Fruit fly (Drosophila melanogaster) whole organism, embryonic: ENCODE results near the gene awd.

Source experiments
- Atf-2 ChIP-seq: fragments of 200-800 bp; sonication (Bioruptor generic); optimal IDR thresholded peaks from 2 replicates; lab custom pipeline; 2016; ENCODE audit warnings: missing biosample characterization, missing genetic modification characterization
- Atf6 ChIP-seq: fragments of 200-800 bp; sonication (Bioruptor generic); IDR thresholded peaks from 2 replicates; pipeline ENCODE4 v1.3.6; 2022; ENCODE audit warnings: missing biosample characterization, missing genetic modification characterization
- B-H2 ChIP-seq: fragments of 200-800 bp; sonication (Bioruptor generic); optimal IDR thresholded peaks from 2 replicates; lab custom pipeline; 2018; ENCODE audit warnings: missing biosample characterization, mild to moderate bottlenecking, missing genetic modification characterization
- CG10267 ChIP-seq: fragments of 200-800 bp; sonication (Bioruptor generic); optimal IDR thresholded peaks from 2 replicates; lab custom pipeline; 2018; ENCODE audit warnings: missing biosample characterization, mild to moderate bottlenecking, missing genetic modification characterization, moderate library complexity
- CG11560 ChIP-seq: fragments of 200-800 bp; sonication (Bioruptor generic); IDR thresholded peaks from 3 replicates; pipeline ENCODE4 v1.3.6; 2022; ENCODE audit warnings: missing biosample characterization, missing genetic modification characterization
- CG11695 ChIP-seq: fragments of 200-800 bp; sonication (Bioruptor generic); IDR thresholded peaks from 3 replicates; pipeline ENCODE4 v1.3.6; 2022; ENCODE audit warnings: missing biosample characterization, missing genetic modification characterization
- CG12236 ChIP-seq: fragments of 200-800 bp; sonication (Bioruptor generic); optimal IDR thresholded peaks from 2 replicates; lab custom pipeline; 2016; ENCODE audit warnings: missing biosample characterization, missing genetic modification characterization
- CG1233 ChIP-seq: fragments of 200-800 bp; sonication (Bioruptor generic); optimal IDR thresholded peaks from 4 replicates; lab custom pipeline; 2018; ENCODE audit warnings: missing biosample characterization, mild to moderate bottlenecking, missing genetic modification characterization
- CG14860 ChIP-seq: fragments of 200-800 bp; sonication (Bioruptor generic); IDR thresholded peaks from 3 replicates; pipeline ENCODE4 v1.3.6; 2022; ENCODE audit warnings: missing biosample characterization, missing genetic modification characterization; ENCODE audit not compliant: partially characterized antibody
- CG15073 ChIP-seq: fragments of 200-800 bp; sonication (Bioruptor generic); optimal IDR thresholded peaks from 2 replicates; lab custom pipeline; 2016; ENCODE audit warnings: missing biosample characterization, missing genetic modification characterization
- CG18619 ChIP-seq: fragments of 200-800 bp; sonication (Bioruptor generic); optimal IDR thresholded peaks from 3 replicates; lab custom pipeline; 2017; ENCODE audit warnings: missing biosample characterization, mild to moderate bottlenecking, missing genetic modification characterization
- CG18764 ChIP-seq: fragments of 200-800 bp; sonication (Bioruptor generic); optimal IDR thresholded peaks from 3 replicates; lab custom pipeline; 2016; ENCODE audit warnings: missing biosample characterization, missing genetic modification characterization
- CG2116 ChIP-seq: fragments of 200-800 bp; sonication (Bioruptor generic); optimal IDR thresholded peaks from 3 replicates; lab custom pipeline; 2018; ENCODE audit warnings: missing biosample characterization, mild to moderate bottlenecking, missing genetic modification characterization
- CG2120 ChIP-seq: fragments of 200-800 bp; sonication (Bioruptor generic); optimal IDR thresholded peaks from 3 replicates; lab custom pipeline; 2016; ENCODE audit warnings: missing biosample characterization, missing genetic modification characterization
- CG30020 ChIP-seq: fragments of 200-800 bp; optimal IDR thresholded peaks from 2 replicates; lab custom pipeline; 2019; ENCODE audit warnings: missing biosample characterization, mild to moderate bottlenecking, missing genetic modification characterization, moderate library complexity
- CG3163 ChIP-seq: fragments of 200-800 bp; sonication (Bioruptor generic); optimal IDR thresholded peaks from 3 replicates; lab custom pipeline; 2016; ENCODE audit warnings: missing biosample characterization, missing genetic modification characterization
- CG33557 ChIP-seq: fragments of 200-800 bp; sonication (Bioruptor generic); optimal IDR thresholded peaks from 2 replicates; lab custom pipeline; 2019; ENCODE audit warnings: missing biosample characterization, mild to moderate bottlenecking, missing genetic modification characterization, moderate library complexity
- CG4404 ChIP-seq: fragments of 200-800 bp; sonication (Bioruptor generic); IDR thresholded peaks from 2 replicates; pipeline ENCODE4 v1.3.6; 2022; ENCODE audit warnings: missing biosample characterization, missing genetic modification characterization
- CG4820 ChIP-seq: fragments of 200-800 bp; sonication (Bioruptor generic); optimal IDR thresholded peaks from 3 replicates; lab custom pipeline; 2016; ENCODE audit warnings: missing biosample characterization, missing genetic modification characterization
- CG5953 ChIP-seq: fragments of 200-800 bp; sonication (Bioruptor generic); IDR thresholded peaks from 2 replicates; pipeline ENCODE4 v1.3.6; 2022; ENCODE audit warnings: missing biosample characterization, missing genetic modification characterization
- CG8944 ChIP-seq: fragments of 200-800 bp; sonication (Bioruptor generic); optimal IDR thresholded peaks from 3 replicates; lab custom pipeline; 2016; ENCODE audit warnings: missing biosample characterization, missing genetic modification characterization
- D19A ChIP-seq: fragments of 200-800 bp; optimal IDR thresholded peaks from 3 replicates; lab custom pipeline; 2019; ENCODE audit warnings: missing biosample characterization, mild to moderate bottlenecking, missing genetic modification characterization, moderate library complexity
- Dbx ChIP-seq: fragments of 200-800 bp; sonication (Bioruptor generic); IDR thresholded peaks from 3 replicates; pipeline ENCODE4 v1.3.6; 2022; ENCODE audit warnings: missing biosample characterization, missing genetic modification characterization
- Dip2 ChIP-seq: fragments of 200-800 bp; sonication (Bioruptor generic); IDR thresholded peaks from 2 replicates; pipeline ENCODE4 v1.3.6; 2022; ENCODE audit warnings: missing biosample characterization, missing genetic modification characterization
- Dref ChIP-seq: fragments of 200-800 bp; sonication (Bioruptor generic); IDR thresholded peaks from 2 replicates; pipeline ENCODE4 v1.3.6; 2022; ENCODE audit warnings: missing biosample characterization, missing genetic modification characterization
- E2f1 ChIP-seq: fragments of 200-800 bp; sonication (Bioruptor generic); IDR thresholded peaks from 2 replicates; pipeline ENCODE4 v1.3.6; 2022; ENCODE audit warnings: missing biosample characterization, missing genetic modification characterization
- Fer1 ChIP-seq: fragments of 200-800 bp; sonication (Bioruptor generic); optimal IDR thresholded peaks from 2 replicates; lab custom pipeline; 2017; ENCODE audit warnings: missing biosample characterization, mild to moderate bottlenecking, missing genetic modification characterization
- H15 ChIP-seq: fragments of 200-800 bp; sonication (Bioruptor generic); IDR thresholded peaks from 3 replicates; pipeline ENCODE4 v1.3.6; 2022; ENCODE audit warnings: missing biosample characterization, missing genetic modification characterization
- HmgZ ChIP-seq: fragments of 200-800 bp; sonication (Bioruptor generic); optimal IDR thresholded peaks from 2 replicates; lab custom pipeline; 2018; ENCODE audit warnings: missing biosample characterization, mild to moderate bottlenecking, missing genetic modification characterization
- Lpt ChIP-seq: fragments of >200 bp; optimal IDR thresholded peaks from 2 replicates; lab custom pipeline; 2018; ENCODE audit warnings: missing biosample characterization, missing genetic modification characterization
- bcd ChIP-seq: fragments of 200-800 bp; sonication (Bioruptor generic); optimal IDR thresholded peaks from 2 replicates; lab custom pipeline; 2017; ENCODE audit warnings: missing biosample characterization, mild to moderate bottlenecking, missing genetic modification characterization
- chinmo ChIP-seq: fragments of 200-800 bp; sonication (Bioruptor generic); IDR thresholded peaks from 4 replicates; pipeline ENCODE4 v1.3.6; 2022; ENCODE audit warnings: missing biosample characterization, missing genetic modification characterization; ENCODE audit not compliant: partially characterized antibody
- cwo ChIP-seq: fragments of 200-800 bp; sonication (Bioruptor generic); optimal IDR thresholded peaks from 3 replicates; lab custom pipeline; 2017; ENCODE audit warnings: missing biosample characterization, missing genetic modification characterization, mild to moderate bottlenecking, moderate library complexity, missing genetic modification reagents
- danr ChIP-seq: fragments of 200-800 bp; sonication (Bioruptor generic); IDR thresholded peaks from 2 replicates; pipeline ENCODE4 v1.3.6; 2022; ENCODE audit warnings: missing biosample characterization, missing genetic modification characterization
- disco-r ChIP-seq: fragments of 200-800 bp; sonication (Bioruptor generic); optimal IDR thresholded peaks from 2 replicates; lab custom pipeline; 2016; ENCODE audit warnings: missing biosample characterization, missing genetic modification characterization
- gce ChIP-seq: fragments of 200-800 bp; sonication (Bioruptor generic); IDR thresholded peaks from 3 replicates; pipeline ENCODE4 v1.3.6; 2022; ENCODE audit warnings: missing biosample characterization, missing genetic modification characterization
- kay ChIP-seq: fragments of 200-800 bp; sonication (Bioruptor generic); optimal IDR thresholded peaks from 2 replicates; lab custom pipeline; 2016; ENCODE audit warnings: missing biosample characterization, missing genetic modification characterization
- oc ChIP-seq: fragments of 200-800 bp; sonication (Bioruptor generic); optimal IDR thresholded peaks from 2 replicates; lab custom pipeline; 2018; ENCODE audit warnings: missing biosample characterization, mild to moderate bottlenecking, missing genetic modification characterization, moderate library complexity
- onecut ChIP-seq: fragments of 200-800 bp; sonication (Bioruptor generic); IDR thresholded peaks from 2 replicates; pipeline ENCODE4 v1.3.6; 2022; ENCODE audit warnings: missing biosample characterization, missing genetic modification characterization
- pita ChIP-seq: fragments of 200-800 bp; sonication (Bioruptor generic); optimal IDR thresholded peaks from 2 replicates; lab custom pipeline; 2017; ENCODE audit warnings: missing biosample characterization, mild to moderate bottlenecking, missing genetic modification characterization
- pnt ChIP-seq: fragments of 200-800 bp; sonication (Bioruptor generic); optimal IDR thresholded peaks from 3 replicates; lab custom pipeline; 2016; ENCODE audit warnings: missing biosample characterization, missing genetic modification characterization
- repo ChIP-seq: fragments of 200-800 bp; sonication (Bioruptor generic); optimal IDR thresholded peaks from 2 replicates; lab custom pipeline; 2016; ENCODE audit warnings: missing biosample characterization, missing genetic modification characterization
- scrt ChIP-seq: fragments of 200-800 bp; sonication (Bioruptor generic); optimal IDR thresholded peaks from 2 replicates; lab custom pipeline; 2018; ENCODE audit warnings: missing biosample characterization, mild to moderate bottlenecking, missing genetic modification characterization, moderate library complexity
- slbo ChIP-seq: fragments of 200-800 bp; sonication (Bioruptor generic); IDR thresholded peaks from 2 replicates; pipeline ENCODE4 v1.3.6; 2022; ENCODE audit warnings: missing biosample characterization, missing genetic modification characterization
- slou ChIP-seq: fragments of 200-800 bp; sonication (Bioruptor generic); optimal IDR thresholded peaks from 3 replicates; lab custom pipeline; 2016; ENCODE audit warnings: missing biosample characterization, missing genetic modification characterization
- tgo ChIP-seq: fragments of 200-800 bp; sonication (Bioruptor generic); IDR thresholded peaks from 3 replicates; pipeline ENCODE4 v1.3.6; 2022; ENCODE audit warnings: missing biosample characterization, missing genetic modification characterization
- trh ChIP-seq: fragments of 200-800 bp; sonication (Bioruptor generic); optimal IDR thresholded peaks from 2 replicates; lab custom pipeline; 2016; ENCODE audit warnings: missing biosample characterization, missing genetic modification characterization
- twi ChIP-seq: fragments of 200-800 bp; optimal IDR thresholded peaks from 2 replicates; lab custom pipeline; 2019; ENCODE audit warnings: missing biosample characterization, mild to moderate bottlenecking, missing genetic modification characterization, moderate library complexity
- vnd ChIP-seq: fragments of 200-800 bp; sonication (Bioruptor generic); IDR thresholded peaks from 3 replicates; pipeline ENCODE4 v1.3.6; 2022; ENCODE audit warnings: missing biosample characterization, missing genetic modification characterization; ENCODE audit not compliant: partially characterized antibody
- wek ChIP-seq: fragments of 200-800 bp; sonication (Bioruptor generic); optimal IDR thresholded peaks from 3 replicates; lab custom pipeline; 2018; ENCODE audit warnings: missing biosample characterization, mild to moderate bottlenecking, missing genetic modification characterization, moderate library complexity
- zf30C ChIP-seq: fragments of 200-800 bp; sonication (Bioruptor generic); optimal IDR thresholded peaks from 3 replicates; lab custom pipeline; 2018; ENCODE audit warnings: missing biosample characterization, mild to moderate bottlenecking, missing genetic modification characterization

Gene awd

dm6 chr3R:31744044-31744652 is 1.7 kb downstream of the awd start, which contains the start of gene CG1896 (continued):
- TF ChIP-seq pita (no peak), oc (tag; lab: Kevin White, UChicago) (peak; percentile 1), slbo (GFP tag; lab: Robert Waterston, UW) (peak; percentile 57; the same call in 1 of the 2 replicates), D19A (peak; percentile 87), CG12236 (GFP tag; lab: Kevin White, UChicago) (no peak), Dref (no peak), bcd (GFP tag; lab: Kevin White, UChicago) (peak; percentile 7), onecut (GFP tag; lab: Robert Waterston, UW) (0 out of 2 replicates have a peak, but pooled peaks have one; percentile 16), CG15073 (GFP tag; lab: Kevin White, UChicago) (no peak), CG5953 (no peak), slou (GFP tag; lab: Kevin White, UChicago) (no peak), Atf6 (GFP tag; lab: Robert Waterston, UW) (no peak), H15 (peak; percentile 13; the same call in 1 of the 3 replicates), Dip2 (no peak), CG30020 (tag; lab: Kevin White, UChicago) (no peak), CG1233 (GFP tag; lab: Kevin White, UChicago) (peak; percentile 39), gce (GFP tag; lab: Robert Waterston, UW) (0 out of 3 replicates have a peak, but pooled peaks have one; percentile 21), scrt (GFP tag; lab: Kevin White, UChicago) (peak; percentile 59), CG33557 (GFP tag; lab: Kevin White, UChicago) (peak; percentile 1), kay (GFP tag; lab: Kevin White, UChicago) (no peak), Dbx (GFP tag; lab: Robert Waterston, UW) (no peak; the same call in 2 of the 3 replicates), E2f1 (GFP tag; lab: Robert Waterston, UW) (peak; percentile 42; the same call in 1 of the 2 replicates), CG10267 (peak; percentile 90), wek (GFP tag; lab: Kevin White, UChicago) (peak; percentile 93), CG11560 (tag; lab: Robert Waterston, UW) (no peak), CG3163 (GFP tag; lab: Kevin White, UChicago) (no peak), Atf-2 (GFP tag; lab: Kevin White, UChicago) (no peak), CG2120 (GFP tag; lab: Kevin White, UChicago) (peak; percentile 50), twi (tag; lab: Kevin White, UChicago) (no peak), Lpt (GFP tag; lab: Kevin White, UChicago) (no peak), zf30C (GFP tag; lab: Kevin White, UChicago) (no peak), B-H2 (GFP tag; lab: Kevin White, UChicago) (no peak), CG14860 (no peak), CG4820 (GFP tag; lab: Kevin White, UChicago) (peak; percentile 5), repo (no peak), CG11695 (GFP tag; lab: Robert Waterston, UW) (peak; percentile 65; the same call in 1 of the 3 replicates), tgo (GFP tag; lab: Robert Waterston, UW) (peak; percentile 29; the same call in 1 of the 3 replicates), CG4404 (GFP tag; lab: Robert Waterston, UW) (no peak; the same call in 1 of the 2 replicates), Fer1 (GFP tag; lab: Kevin White, UChicago) (peak; percentile 50), disco-r (GFP tag; lab: Kevin White, UChicago) (no peak), HmgZ (tag; lab: Kevin White, UChicago) (peak; percentile 15), danr (GFP tag; lab: Robert Waterston, UW) (no peak), trh (GFP tag; lab: Kevin White, UChicago) (no peak), cwo (GFP tag; lab: Kevin White, UChicago) (peak; percentile 11), CG8944 (no peak), vnd (GFP tag; lab: Robert Waterston, UW) (no peak), CG18619 (GFP tag; lab: Kevin White, UChicago) (no peak), CG18764 (GFP tag; lab: Kevin White, UChicago) (peak; percentile 23), pnt (GFP tag; lab: Kevin White, UChicago) (no peak), CG2116 (GFP tag; lab: Kevin White, UChicago) (peak; percentile 12), chinmo (no peak)
